Worm (Caenorhabditis elegans) whole organism, L1 larva: ENCODE measurements around the gene fzr-1.

Experiments used
- F16B12.6 ChIP-seq: fragments of 150-350 bp; optimal IDR thresholded peaks from 2 replicates; lab custom pipeline; 2014; ENCODE audit warnings: missing biosample characterization, missing genetic modification characterization
- Y116A8C.19 ChIP-seq: sonication (generic microtip); optimal IDR thresholded peaks from 2 replicates; lab custom pipeline; 2016; ENCODE audit warnings: missing compliant biosample characterization, missing genetic modification characterization, borderline replicate concordance
- aha-1 ChIP-seq: fragments of 150-350 bp; optimal IDR thresholded peaks from 2 replicates; lab custom pipeline; 2014; ENCODE audit warnings: missing biosample characterization, missing genetic modification characterization
- alr-1 ChIP-seq: fragments of 200-800 bp; sonication (Bioruptor generic); optimal IDR thresholded peaks from 2 replicates; lab custom pipeline; 2018; ENCODE audit warnings: borderline replicate concordance, mild to moderate bottlenecking, missing genetic modification characterization, missing compliant biosample characterization
- aly-2 ChIP-seq: fragments of 150-350 bp; optimal IDR thresholded peaks from 2 replicates; lab custom pipeline; 2014; ENCODE audit warnings: missing biosample characterization, missing genetic modification characterization
- blmp-1 ChIP-seq: fragments of 150-350 bp; optimal IDR thresholded peaks from 2 replicates; lab custom pipeline; 2014; ENCODE audit warnings: missing biosample characterization, missing genetic modification characterization
- ceh-82 ChIP-seq, 3 experiments: fragments of 150-350 bp in 1 of 3; sonication (generic microtip) in 2 of 3; optimal IDR thresholded peaks; 2 replicates each; lab custom pipeline; 2014 to 2017; ENCODE audit warnings: missing biosample characterization in 3 of 3, missing genetic modification characterization in 3 of 3
- ceh-90 ChIP-seq: sonication (generic microtip); optimal IDR thresholded peaks from 2 replicates; lab custom pipeline; 2016; ENCODE audit warnings: missing genetic modification characterization, missing compliant biosample characterization
- ces-1 ChIP-seq: fragments of 150-350 bp; optimal IDR thresholded peaks from 2 replicates; lab custom pipeline; 2014; ENCODE audit warnings: missing biosample characterization, missing genetic modification reagents, missing genetic modification characterization
- dpl-1 ChIP-seq, 3 experiments: fragments of 150-350 bp in 2 of 3; sonication (generic microtip) in 1 of 3; optimal IDR thresholded peaks; 2 replicates each; lab custom pipeline; 2014 to 2017; ENCODE audit warnings: missing biosample characterization in 3 of 3, missing genetic modification characterization in 3 of 3, missing genetic modification reagents in 3 of 3
- dsc-1 ChIP-seq: sonication (generic microtip); optimal IDR thresholded peaks from 2 replicates; lab custom pipeline; 2016; ENCODE audit warnings: mild to moderate bottlenecking, missing genetic modification characterization, missing compliant biosample characterization
- efl-1 ChIP-seq, 4 experiments: fragments of 150-350 bp; optimal IDR thresholded peaks in 3 of 4; peaks in 1 of 4; 1 replicate in 1 of 4; 2 replicates in 3 of 4; lab custom pipeline; 2014; ENCODE audit warnings: missing biosample characterization in 2 of 4, missing genetic modification characterization in 2 of 4, missing genetic modification reagents in 2 of 4
- elt-2 ChIP-seq: sonication (generic microtip); optimal IDR thresholded peaks from 2 replicates; lab custom pipeline; 2016; ENCODE audit warnings: missing genetic modification characterization, mild to moderate bottlenecking, inconsistent platforms, missing compliant biosample characterization, missing genetic modification reagents
- elt-3 ChIP-seq, 6 experiments: fragments of 150-350 bp in 1 of 6; sonication (generic microtip); optimal IDR thresholded peaks; 2 replicates each; lab custom pipeline; 2017 to 2018; ENCODE audit warnings: missing biosample characterization in 6 of 6, missing genetic modification characterization in 6 of 6, inconsistent platforms in 1 of 6
- ets-5 ChIP-seq: fragments of 200-800 bp; sonication (Bioruptor generic); IDR thresholded peaks from 2 replicates; pipeline ENCODE4 v1.3.6; 2022; ENCODE audit warnings: missing genetic modification characterization, missing compliant biosample characterization
- fkh-8 ChIP-seq: sonication (generic microtip); optimal IDR thresholded peaks from 2 replicates; lab custom pipeline; 2016; ENCODE audit warnings: mild to moderate bottlenecking, missing genetic modification characterization, missing compliant biosample characterization
- grh-1 ChIP-seq: fragments of 200-800 bp; sonication (Bioruptor generic); IDR thresholded peaks from 2 replicates; pipeline ENCODE4 v1.3.6; 2022; ENCODE audit warnings: missing genetic modification reagents, missing genetic modification characterization, missing compliant biosample characterization
- hlh-4 ChIP-seq: sonication (generic microtip); optimal IDR thresholded peaks from 2 replicates; lab custom pipeline; 2016; ENCODE audit warnings: mild to moderate bottlenecking, missing genetic modification characterization, missing compliant biosample characterization
- irx-1 ChIP-seq: sonication (generic microtip); optimal IDR thresholded peaks from 2 replicates; lab custom pipeline; 2016; ENCODE audit warnings: missing genetic modification characterization, missing compliant biosample characterization
- isw-1 ChIP-seq: fragments of 200-800 bp; sonication (Bioruptor generic); IDR thresholded peaks from 2 replicates; pipeline ENCODE4 v1.3.6; 2022; ENCODE audit warnings: missing genetic modification characterization, missing compliant biosample characterization
- jun-1 ChIP-seq: fragments of 150-350 bp; optimal IDR thresholded peaks from 2 replicates; lab custom pipeline; 2014; ENCODE audit warnings: missing biosample characterization, missing genetic modification reagents, missing genetic modification characterization
- lin-13 ChIP-seq: fragments of 150-350 bp; optimal IDR thresholded peaks from 2 replicates; lab custom pipeline; 2014; ENCODE audit warnings: missing biosample characterization, missing genetic modification reagents, missing genetic modification characterization
- lin-14 ChIP-seq: fragments of 200-800 bp; sonication (Bioruptor generic); optimal IDR thresholded peaks from 2 replicates; lab custom pipeline; 2018; ENCODE audit warnings: mild to moderate bottlenecking, missing genetic modification characterization, moderate library complexity, missing compliant biosample characterization
- lin-15B ChIP-seq: fragments of 150-350 bp; sonication (generic microtip); optimal IDR thresholded peaks from 3 replicates; lab custom pipeline; 2014; ENCODE audit warnings: missing biosample characterization, missing genetic modification characterization
- lin-39 ChIP-seq: fragments of 150-350 bp; optimal IDR thresholded peaks from 2 replicates; lab custom pipeline; 2014; ENCODE audit warnings: missing biosample characterization, missing genetic modification reagents, missing genetic modification characterization
- lsy-2 ChIP-seq, 2 experiments: fragments of 150-350 bp; optimal IDR thresholded peaks; 2 replicates each; lab custom pipeline; 2014; ENCODE audit warnings: missing biosample characterization in 2 of 2, missing genetic modification characterization in 2 of 2
- mab-9 ChIP-seq: fragments of 200-800 bp; sonication (Bioruptor generic); IDR thresholded peaks from 2 replicates; pipeline ENCODE4 v1.3.6; 2022; ENCODE audit warnings: missing genetic modification reagents, missing genetic modification characterization, missing compliant biosample characterization
- mdl-1 ChIP-seq, 2 experiments: fragments of 150-350 bp; optimal IDR thresholded peaks; 2 replicates each; lab custom pipeline; 2014 to 2017; ENCODE audit warnings: missing biosample characterization in 2 of 2, missing genetic modification characterization in 2 of 2, inconsistent platforms in 1 of 2
- mef-2 ChIP-seq: fragments of 150-350 bp; optimal IDR thresholded peaks from 2 replicates; lab custom pipeline; 2014; ENCODE audit warnings: missing biosample characterization, missing genetic modification characterization
- nhr-12 ChIP-seq: sonication (generic microtip); optimal IDR thresholded peaks from 2 replicates; lab custom pipeline; 2017; ENCODE audit warnings: missing biosample characterization, missing genetic modification characterization
- nhr-237 ChIP-seq: fragments of 150-350 bp; optimal IDR thresholded peaks from 2 replicates; lab custom pipeline; 2014; ENCODE audit warnings: missing biosample characterization, missing genetic modification characterization
- nhr-28 ChIP-seq: fragments of 150-350 bp; optimal IDR thresholded peaks from 2 replicates; lab custom pipeline; 2014; ENCODE audit warnings: missing biosample characterization, missing genetic modification characterization
- nhr-47 ChIP-seq: sonication (generic microtip); optimal IDR thresholded peaks from 2 replicates; lab custom pipeline; 2016; ENCODE audit warnings: mild to moderate bottlenecking, missing genetic modification characterization, moderate library complexity, missing compliant biosample characterization
- nhr-71 ChIP-seq: sonication (generic microtip); optimal IDR thresholded peaks from 2 replicates; lab custom pipeline; 2016; ENCODE audit warnings: mild to moderate bottlenecking, missing genetic modification characterization, moderate library complexity, missing compliant biosample characterization
- nhr-76 ChIP-seq: sonication (generic microtip); optimal IDR thresholded peaks from 2 replicates; lab custom pipeline; 2017; ENCODE audit warnings: missing biosample characterization, missing genetic modification characterization
- nhr-84 ChIP-seq: sonication (generic microtip); optimal IDR thresholded peaks from 2 replicates; lab custom pipeline; 2017; ENCODE audit warnings: missing biosample characterization, missing genetic modification characterization
- nhr-85 ChIP-seq: sonication (generic microtip); peaks from one replicate; lab custom pipeline; 2016; ENCODE audit warnings: missing genetic modification characterization, inconsistent platforms, missing compliant biosample characterization
- rnt-1 ChIP-seq: sonication (generic microtip); optimal IDR thresholded peaks from 2 replicates; lab custom pipeline; 2016; ENCODE audit warnings: mild to moderate bottlenecking, missing genetic modification characterization, moderate library complexity, missing compliant biosample characterization
- skn-1 ChIP-seq: fragments of 150-350 bp; optimal IDR thresholded peaks from 2 replicates; lab custom pipeline; 2014; ENCODE audit warnings: missing biosample characterization, missing genetic modification characterization
- snpc-4 ChIP-seq: fragments of 150-350 bp; optimal IDR thresholded peaks from 2 replicates; lab custom pipeline; 2014; ENCODE audit warnings: missing biosample characterization, missing genetic modification characterization
- snu-23 ChIP-seq: sonication (generic microtip); optimal IDR thresholded peaks from 2 replicates; lab custom pipeline; 2016; ENCODE audit warnings: missing genetic modification characterization, missing compliant biosample characterization
- sox-4 ChIP-seq: sonication (generic microtip); optimal IDR thresholded peaks from 2 replicates; lab custom pipeline; 2016; ENCODE audit warnings: missing genetic modification characterization, missing compliant biosample characterization
- tlp-1 ChIP-seq: fragments of 150-350 bp; optimal IDR thresholded peaks from 2 replicates; lab custom pipeline; 2014; ENCODE audit warnings: missing biosample characterization, missing genetic modification characterization
- unc-130 ChIP-seq: fragments of 150-350 bp; optimal IDR thresholded peaks from 2 replicates; lab custom pipeline; 2017; ENCODE audit warnings: missing biosample characterization, missing genetic modification characterization, inconsistent platforms
- unc-62 ChIP-seq: fragments of 150-350 bp; optimal IDR thresholded peaks from 2 replicates; lab custom pipeline; 2014; ENCODE audit warnings: missing biosample characterization, missing genetic modification reagents, missing genetic modification characterization
- xbp-1 ChIP-seq: sonication (generic microtip); optimal IDR thresholded peaks from 2 replicates; lab custom pipeline; 2016; ENCODE audit warnings: missing genetic modification characterization, missing compliant biosample characterization
- zip-4 ChIP-seq: fragments of 200-800 bp; sonication (Bioruptor generic); optimal IDR thresholded peaks from 2 replicates; lab custom pipeline; 2018; ENCODE audit warnings: mild to moderate bottlenecking, missing genetic modification characterization, moderate library complexity, missing compliant biosample characterization
- ztf-11 ChIP-seq, 2 experiments: sonication (generic microtip); optimal IDR thresholded peaks; 2 replicates each; lab custom pipeline; 2016 to 2017; ENCODE audit warnings: missing genetic modification characterization in 2 of 2, missing biosample characterization in 1 of 2, missing compliant biosample characterization in 1 of 2

The fzr-1 gene

ce11 chrII:9668959-9669358 is 24.7 kb upstream of the fzr-1 start, which contains the start of gene taf-8 (continued):
- TF ChIP-seq ceh-82 (tag; optimal IDR thresholded peaks at IDR 0.05; lab: Kevin White, UChicago), result peak; percentile 9 to 69 (median 62)
- TF ChIP-seq nhr-84 (tag; lab: Kevin White, UChicago), result no peak
- no peak for TF ChIP-seq nhr-12 (tag; lab: Kevin White, UChicago)
- TF ChIP-seq elt-3 (tag; optimal IDR thresholded peaks at IDR 0.05; lab: Kevin White, UChicago), result peak in 1 of 6 experiments; percentile 6
- peak; percentile 79 for TF ChIP-seq nhr-47 (tag; lab: Kevin White, UChicago)
- TF ChIP-seq lin-13 (GFP tag; lab: Kevin White, UChicago), result peak; percentile 25
- peak; percentile 24 for TF ChIP-seq lin-15B (tag; lab: Kevin White, UChicago)
- peak; percentile 62 for TF ChIP-seq rnt-1 (tag; lab: Kevin White, UChicago)
- TF ChIP-seq dsc-1 (tag; lab: Kevin White, UChicago), result peak; percentile 52
- no peak for TF ChIP-seq ets-5
- peak; percentile 78 for TF ChIP-seq snu-23 (GFP tag; lab: Kevin White, UChicago)
- no peak for TF ChIP-seq grh-1
- TF ChIP-seq isw-1 (GFP tag; lab: Robert Waterston, UW), result peak; percentile 33
- TF ChIP-seq hlh-4 (tag; lab: Kevin White, UChicago), result no peak
- TF ChIP-seq unc-130 (tag; lab: Kevin White, UChicago), result peak; percentile 23
- TF ChIP-seq elt-2 (tag; lab: Kevin White, UChicago), result no peak
- TF ChIP-seq mef-2 (tag; lab: Kevin White, UChicago), result no peak
- TF ChIP-seq mdl-1 (tag; optimal IDR thresholded peaks at IDR 0.05; lab: Kevin White, UChicago), result no peak
- no peak for TF ChIP-seq aha-1 (tag; lab: Kevin White, UChicago)
- peak; percentile 84 for TF ChIP-seq nhr-85 (tag; lab: Kevin White, UChicago)
- TF ChIP-seq nhr-28 (tag; lab: Kevin White, UChicago), result no peak
- TF ChIP-seq xbp-1 (tag; lab: Kevin White, UChicago), result peak; percentile 66
- TF ChIP-seq tlp-1 (tag; lab: Kevin White, UChicago), result no peak
- no peak for TF ChIP-seq Y116A8C.19
- TF ChIP-seq alr-1, result no peak
- TF ChIP-seq lin-39 (tag; lab: Kevin White, UChicago), result peak; percentile 57
- peak; percentile 31 for TF ChIP-seq F16B12.6 (tag; lab: Kevin White, UChicago)
- TF ChIP-seq dpl-1 (GFP tag; optimal IDR thresholded peaks at IDR 0.05; lab: Kevin White, UChicago), result peak; percentile 41 to 70 (median 69)
- peak; percentile 32 for TF ChIP-seq irx-1 (tag; lab: Kevin White, UChicago)
- TF ChIP-seq fkh-8 (tag; lab: Kevin White, UChicago), result peak; percentile 54
- TF ChIP-seq lsy-2 (tag; optimal IDR thresholded peaks at IDR 0.05; lab: Kevin White, UChicago), result peak; percentile 82 to 83
- TF ChIP-seq sox-4, result no peak
- TF ChIP-seq nhr-237 (tag; lab: Kevin White, UChicago), result no peak
- TF ChIP-seq nhr-76 (tag; lab: Kevin White, UChicago), result no peak
- TF ChIP-seq ceh-90 (tag; lab: Kevin White, UChicago), result peak; percentile 16
- peak in 1 of 2 experiments; percentile 34 for TF ChIP-seq ztf-11 (tag; optimal IDR thresholded peaks at IDR 0.05; lab: Kevin White, UChicago)
- TF ChIP-seq aly-2, result peak; percentile 31
- TF ChIP-seq jun-1, result no peak
- no peak for TF ChIP-seq blmp-1
- TF ChIP-seq unc-62 (GFP tag; lab: Kevin White, UChicago), result no peak

ce11 chrII:9667382-9667781 is 23.1 kb upstream of the fzr-1 start, which contains the start of gene ZK1320.11:
TSS of gene ZK1320.11 (plus strand) at chrII:9667624.
- peak in 1 of 3 experiments; percentile 9 for TF ChIP-seq ceh-82 (tag; optimal IDR thresholded peaks at IDR 0.05; lab: Kevin White, UChicago)
- TF ChIP-seq mab-9 (GFP tag; lab: Robert Waterston, UW), result no peak
- TF ChIP-seq blmp-1, result no peak
- no peak for TF ChIP-seq nhr-76 (tag; lab: Kevin White, UChicago)
- TF ChIP-seq aha-1 (tag; lab: Kevin White, UChicago), result no peak
- TF ChIP-seq hlh-4 (tag; lab: Kevin White, UChicago), result peak; percentile 22
- TF ChIP-seq zip-4 (GFP tag; lab: Kevin White, UChicago), result no peak
- TF ChIP-seq ces-1, result no peak
- TF ChIP-seq snpc-4, result no peak
- peak; percentile 25 for TF ChIP-seq nhr-71 (tag; lab: Kevin White, UChicago)
- no peak for TF ChIP-seq dsc-1 (tag; lab: Kevin White, UChicago)
- no peak for TF ChIP-seq lin-15B (tag; lab: Kevin White, UChicago)
- peak; percentile 21 to 27 for TF ChIP-seq efl-1 (optimal IDR thresholded peaks at IDR 0.05; lab: Kevin White, UChicago)
- no peak for TF ChIP-seq efl-1 (GFP tag; optimal IDR thresholded peaks at IDR 0.05 in 1 of 2; lab: Kevin White, UChicago)
- no peak for TF ChIP-seq skn-1 (tag; lab: Kevin White, UChicago)
- peak in 1 of 2 experiments; percentile 58 for TF ChIP-seq lsy-2 (tag; optimal IDR thresholded peaks at IDR 0.05; lab: Kevin White, UChicago)
- peak; percentile 5 for TF ChIP-seq lin-14 (GFP tag; lab: Kevin White, UChicago)
